Worm (Caenorhabditis elegans) whole organism, L2 larva: ENCODE data around the gene srg-24.
A peak's percentile ranks its signal among the peaks of the same experiment; 100 is the strongest.

ENCODE experiments used
- F13H6.1 ChIP-seq: sonication (generic microtip); optimal IDR thresholded peaks from 2 replicates; lab custom pipeline; 2016; ENCODE audit warnings: missing genetic modification characterization, missing compliant biosample characterization
- R02D3.7 ChIP-seq: fragments of 150-350 bp; optimal IDR thresholded peaks from 2 replicates; lab custom pipeline; 2014; ENCODE audit warnings: missing biosample characterization, missing genetic modification characterization
- Y55F3AM.14 ChIP-seq: fragments of 200-800 bp; sonication (Bioruptor generic); optimal IDR thresholded peaks from 2 replicates; lab custom pipeline; 2018; ENCODE audit warnings: mild to moderate bottlenecking, missing genetic modification characterization, missing compliant biosample characterization
- ZK546.5 ChIP-seq: sonication (generic microtip); optimal IDR thresholded peaks from 2 replicates; lab custom pipeline; 2017; ENCODE audit warnings: missing biosample characterization, missing genetic modification characterization
- alr-1 ChIP-seq: fragments of 150-350 bp; optimal IDR thresholded peaks from 2 replicates; lab custom pipeline; 2014; ENCODE audit warnings: missing biosample characterization, missing genetic modification characterization
- ama-1 ChIP-seq: fragments of 150-350 bp; optimal IDR thresholded peaks from 2 replicates; lab custom pipeline; 2018; ENCODE audit warnings: inconsistent platforms
- blmp-1 ChIP-seq: sonication (generic microtip); optimal IDR thresholded peaks from 2 replicates; lab custom pipeline; 2017; ENCODE audit warnings: missing genetic modification characterization, mild to moderate bottlenecking, missing compliant biosample characterization, antibody characterized with exemption, moderate library complexity; ENCODE audit not compliant: insufficient read depth
- ceh-16 ChIP-seq: fragments of 150-350 bp; optimal IDR thresholded peaks from 2 replicates; lab custom pipeline; 2014; ENCODE audit warnings: missing biosample characterization, missing genetic modification characterization
- ceh-82 ChIP-seq: fragments of 150-350 bp; optimal IDR thresholded peaks from 2 replicates; lab custom pipeline; 2014; ENCODE audit warnings: missing biosample characterization, missing genetic modification characterization
- crh-2 ChIP-seq: sonication (generic microtip); optimal IDR thresholded peaks from 2 replicates; lab custom pipeline; 2017; ENCODE audit warnings: missing biosample characterization, missing genetic modification characterization
- dmd-4 ChIP-seq: sonication (generic microtip); optimal IDR thresholded peaks from 2 replicates; lab custom pipeline; 2017; ENCODE audit warnings: missing biosample characterization, missing genetic modification characterization
- elt-1 ChIP-seq: fragments of 150-350 bp; optimal IDR thresholded peaks from 2 replicates; lab custom pipeline; 2014; ENCODE audit warnings: missing biosample characterization, missing genetic modification characterization
- elt-3 ChIP-seq: sonication (generic microtip); optimal IDR thresholded peaks from 2 replicates; lab custom pipeline; 2017; ENCODE audit warnings: missing biosample characterization, missing genetic modification characterization
- fos-1 ChIP-seq: fragments of 150-350 bp; optimal IDR thresholded peaks from 2 replicates; lab custom pipeline; 2014; ENCODE audit warnings: missing biosample characterization, missing genetic modification characterization
- gmeb-1 ChIP-seq: fragments of 150-350 bp; optimal IDR thresholded peaks from 2 replicates; lab custom pipeline; 2014; ENCODE audit warnings: missing biosample characterization, missing genetic modification characterization
- lin-11 ChIP-seq: fragments of 150-350 bp; sonication (generic microtip); optimal IDR thresholded peaks from 2 replicates; lab custom pipeline; 2014; ENCODE audit warnings: missing biosample characterization, missing genetic modification characterization, inconsistent platforms, mixed read lengths
- lin-13 ChIP-seq: fragments of 150-350 bp; optimal IDR thresholded peaks from 2 replicates; lab custom pipeline; 2014; ENCODE audit warnings: missing biosample characterization, missing genetic modification reagents, missing genetic modification characterization
- lin-39 ChIP-seq: fragments of 150-350 bp; optimal IDR thresholded peaks from 2 replicates; lab custom pipeline; 2014; ENCODE audit warnings: missing biosample characterization, missing genetic modification reagents, missing genetic modification characterization
- mab-5 ChIP-seq: fragments of 150-350 bp; optimal IDR thresholded peaks from 2 replicates; lab custom pipeline; 2014; ENCODE audit warnings: missing biosample characterization, missing genetic modification characterization
- nhr-10 ChIP-seq: sonication (generic microtip); optimal IDR thresholded peaks from 2 replicates; lab custom pipeline; 2017; ENCODE audit warnings: missing biosample characterization, missing genetic modification characterization
- nhr-11 ChIP-seq: fragments of 150-350 bp; optimal IDR thresholded peaks from 2 replicates; lab custom pipeline; 2014; ENCODE audit warnings: missing biosample characterization, missing genetic modification characterization
- nhr-12 ChIP-seq: fragments of 150-350 bp; optimal IDR thresholded peaks from 2 replicates; lab custom pipeline; 2014; ENCODE audit warnings: missing biosample characterization, missing genetic modification characterization
- nhr-129 ChIP-seq: fragments of 150-350 bp; optimal IDR thresholded peaks from 2 replicates; lab custom pipeline; 2014; ENCODE audit warnings: missing biosample characterization, missing genetic modification characterization
- nhr-23 ChIP-seq: fragments of 150-350 bp; optimal IDR thresholded peaks from 2 replicates; lab custom pipeline; 2014; ENCODE audit warnings: missing biosample characterization, missing genetic modification reagents, missing genetic modification characterization
- nhr-25 ChIP-seq: fragments of 150-350 bp; sonication (generic microtip); optimal IDR thresholded peaks from 3 replicates; lab custom pipeline; 2014; ENCODE audit warnings: missing biosample characterization, missing genetic modification characterization
- nhr-6 ChIP-seq: fragments of 150-350 bp; optimal IDR thresholded peaks from 2 replicates; lab custom pipeline; 2014; ENCODE audit warnings: missing biosample characterization, missing genetic modification characterization
- nhr-77 ChIP-seq: fragments of 150-350 bp; optimal IDR thresholded peaks from 2 replicates; lab custom pipeline; 2014; ENCODE audit warnings: missing biosample characterization, missing genetic modification characterization
- sem-4 ChIP-seq: fragments of 150-350 bp; optimal IDR thresholded peaks from 2 replicates; lab custom pipeline; 2014; ENCODE audit warnings: missing biosample characterization, missing genetic modification reagents, missing genetic modification characterization
- sma-9 ChIP-seq, 2 experiments: fragments of 150-350 bp in 1 of 2; sonication (generic microtip) in 1 of 2; optimal IDR thresholded peaks; 2 replicates each; lab custom pipeline; 2014 to 2016; ENCODE audit warnings: missing genetic modification characterization in 2 of 2, mild to moderate bottlenecking in 1 of 2, missing biosample characterization in 1 of 2, missing compliant biosample characterization in 1 of 2, missing genetic modification reagents in 1 of 2, moderate library complexity in 1 of 2
- snpc-4 ChIP-seq: fragments of 150-350 bp; optimal IDR thresholded peaks from 2 replicates; lab custom pipeline; 2014; ENCODE audit warnings: missing biosample characterization, missing genetic modification characterization
- unc-39 ChIP-seq: fragments of 150-350 bp; optimal IDR thresholded peaks from 2 replicates; lab custom pipeline; 2014; ENCODE audit warnings: missing biosample characterization, missing genetic modification characterization
- unc-55 ChIP-seq: fragments of 150-350 bp; sonication (generic microtip); optimal IDR thresholded peaks from 3 replicates; lab custom pipeline; 2014; ENCODE audit warnings: missing biosample characterization, missing genetic modification reagents, missing genetic modification characterization
- ztf-1 ChIP-seq: fragments of 200-800 bp; sonication (Bioruptor generic); conservative IDR thresholded peaks from 2 replicates; pipeline ENCODE4 v1.3.6; 2022; ENCODE audit warnings: missing genetic modification characterization, missing compliant biosample characterization
- ztf-11 ChIP-seq: sonication (generic microtip); optimal IDR thresholded peaks from 2 replicates; lab custom pipeline; 2017; ENCODE audit warnings: missing biosample characterization, missing genetic modification characterization

Gene srg-24

ce11 chrII:3111147-3111546 is 10.7 kb upstream of the srg-24 start, which contains the start of gene Y25C1A.13:
Gene Y25C1A.13, minus strand, starts transcription at chrII:3111247.
- TF ChIP-seq fos-1 (tag; lab: Kevin White, UChicago): no peak
- peak; percentile 18 for TF ChIP-seq F13H6.1 (tag; lab: Kevin White, UChicago)

ce11 chrII:3110099-3110498 is 9.7 kb upstream of the srg-24 start:
- TF ChIP-seq nhr-12: no peak
- no peak for TF ChIP-seq ceh-16 (tag; lab: Kevin White, UChicago)
- TF ChIP-seq nhr-77: no peak
- no peak for TF ChIP-seq alr-1 (tag; lab: Kevin White, UChicago)
- no peak for TF ChIP-seq elt-3 (tag; lab: Kevin White, UChicago)
- no peak for TF ChIP-seq F13H6.1 (tag; lab: Kevin White, UChicago)
- no peak for TF ChIP-seq nhr-25 (tag; lab: Kevin White, UChicago)
- TF ChIP-seq dmd-4 (tag; lab: Kevin White, UChicago): no peak
- no peak for TF ChIP-seq nhr-10
- no peak for TF ChIP-seq nhr-129 (tag; lab: Kevin White, UChicago)
- no peak for TF ChIP-seq gmeb-1
- TF ChIP-seq ama-1: no peak
- TF ChIP-seq elt-1 (tag; lab: Kevin White, UChicago): no peak
- TF ChIP-seq lin-39 (tag; lab: Kevin White, UChicago): no peak
- TF ChIP-seq lin-13 (GFP tag; lab: Kevin White, UChicago): no peak
- no peak for TF ChIP-seq unc-55 (GFP tag; lab: Kevin White, UChicago)
- TF ChIP-seq crh-2 (tag; lab: Kevin White, UChicago): no peak
- no peak for TF ChIP-seq ztf-1
- TF ChIP-seq, all 48 proteins: peak for 0

- TF ChIP-seq snpc-4 (tag; lab: Kevin White, UChicago) (no peak), unc-39 (tag; lab: Kevin White, UChicago) (no peak), ZK546.5 (tag; lab: Kevin White, UChicago) (no peak), nhr-25 (tag; lab: Kevin White, UChicago) (no peak), nhr-23 (no peak), blmp-1 (tag; lab: Kevin White, UChicago) (no peak), lin-11 (tag; lab: Kevin White, UChicago) (no peak), sma-9 (GFP tag; optimal IDR thresholded peaks at IDR 0.05; lab: Kevin White, UChicago) (no peak), sma-9 (tag; optimal IDR thresholded peaks at IDR 0.05; lab: Kevin White, UChicago) (no peak), ceh-82 (no peak), Y55F3AM.14 (GFP tag; lab: Kevin White, UChicago) (no peak), unc-55 (GFP tag; lab: Kevin White, UChicago) (no peak), mab-5 (tag; lab: Kevin White, UChicago) (no peak), nhr-11 (tag; lab: Kevin White, UChicago) (no peak)
Observed at ce11 chrII:3109533-3109932, 9.1 kb upstream of the srg-24 start.

ce11 chrII:3108101-3108500 is 7.7 kb upstream of the srg-24 start:
- no peak for TF ChIP-seq ama-1
- no peak for TF ChIP-seq nhr-10
- no peak for TF ChIP-seq ztf-11 (tag; lab: Kevin White, UChicago)
- no peak for TF ChIP-seq nhr-25 (tag; lab: Kevin White, UChicago)
- no peak for TF ChIP-seq nhr-11 (tag; lab: Kevin White, UChicago)
- TF ChIP-seq sma-9 (GFP tag; optimal IDR thresholded peaks at IDR 0.05; lab: Kevin White, UChicago): no peak
- TF ChIP-seq sma-9 (tag; optimal IDR thresholded peaks at IDR 0.05; lab: Kevin White, UChicago): no peak

ce11 chrII:3105765-3106164 is 5.3 kb upstream of the srg-24 start, which contains the start of gene clec-122:
Gene clec-122, plus strand, starts transcription at chrII:3106065.
- TF ChIP-seq mab-5 (tag; lab: Kevin White, UChicago) (no peak), nhr-10 (no peak), snpc-4 (tag; lab: Kevin White, UChicago) (no peak), lin-39 (tag; lab: Kevin White, UChicago) (no peak), nhr-6 (tag; lab: Kevin White, UChicago) (no peak), unc-39 (tag; lab: Kevin White, UChicago) (no peak)
- TF ChIP-seq, all 48 proteins: peak for 0

ce11 chrII:3102018-3102417 is 1.6 kb upstream of the srg-24 start, which contains the start of gene clec-121:
Gene clec-121, plus strand, starts transcription at chrII:3102318.
- TF ChIP-seq Y55F3AM.14 (GFP tag; lab: Kevin White, UChicago): no peak
- no peak for TF ChIP-seq ZK546.5 (tag; lab: Kevin White, UChicago)
- no peak for TF ChIP-seq ceh-16 (tag; lab: Kevin White, UChicago)
- TF ChIP-seq F13H6.1 (tag; lab: Kevin White, UChicago): no peak
- no peak for TF ChIP-seq ztf-1
- TF ChIP-seq ztf-11 (tag; lab: Kevin White, UChicago): no peak
- no peak for TF ChIP-seq R02D3.7 (tag; lab: Kevin White, UChicago)
- TF ChIP-seq fos-1 (tag; lab: Kevin White, UChicago): no peak
- TF ChIP-seq unc-39 (tag; lab: Kevin White, UChicago): no peak
- no peak for TF ChIP-seq sem-4 (tag; lab: Kevin White, UChicago)
- TF ChIP-seq dmd-4 (tag; lab: Kevin White, UChicago): no peak
